Worm (Caenorhabditis elegans) whole organism, L3 larva: ENCODE measurements around the gene che-11.
"Not testable (repeated sequence)": the region's sequence is repeated elsewhere in the genome, so short reads cannot be mapped to it uniquely, and the experiment has no call there.

ENCODE experiments used
- aly-2 ChIP-seq: fragments of 150-350 bp; optimal IDR thresholded peaks from 2 replicates; lab custom pipeline; 2014; ENCODE audit warnings: missing biosample characterization, missing genetic modification characterization
- ama-1 ChIP-seq: fragments of 150-350 bp; optimal IDR thresholded peaks from 2 replicates; lab custom pipeline; 2018
- egl-27 ChIP-seq: sonication (generic microtip); optimal IDR thresholded peaks from 4 replicates; lab custom pipeline; 2017; ENCODE audit warnings: missing biosample characterization, missing genetic modification reagents, missing genetic modification characterization
- egl-5 ChIP-seq: fragments of 150-350 bp; optimal IDR thresholded peaks from 2 replicates; lab custom pipeline; 2017; ENCODE audit warnings: missing biosample characterization, missing genetic modification reagents, missing genetic modification characterization, inconsistent platforms
- pha-4 ChIP-seq: fragments of 150-350 bp; optimal IDR thresholded peaks from 2 replicates; lab custom pipeline; 2014; ENCODE audit warnings: missing biosample characterization, missing genetic modification reagents, missing genetic modification characterization
- snpc-4 ChIP-seq: fragments of 150-350 bp; optimal IDR thresholded peaks from 2 replicates; lab custom pipeline; 2014; ENCODE audit warnings: missing biosample characterization, missing genetic modification characterization
- ztf-4 ChIP-seq: fragments of 150-350 bp; optimal IDR thresholded peaks from 2 replicates; lab custom pipeline; 2014; ENCODE audit warnings: missing biosample characterization, missing genetic modification characterization

DNA sequence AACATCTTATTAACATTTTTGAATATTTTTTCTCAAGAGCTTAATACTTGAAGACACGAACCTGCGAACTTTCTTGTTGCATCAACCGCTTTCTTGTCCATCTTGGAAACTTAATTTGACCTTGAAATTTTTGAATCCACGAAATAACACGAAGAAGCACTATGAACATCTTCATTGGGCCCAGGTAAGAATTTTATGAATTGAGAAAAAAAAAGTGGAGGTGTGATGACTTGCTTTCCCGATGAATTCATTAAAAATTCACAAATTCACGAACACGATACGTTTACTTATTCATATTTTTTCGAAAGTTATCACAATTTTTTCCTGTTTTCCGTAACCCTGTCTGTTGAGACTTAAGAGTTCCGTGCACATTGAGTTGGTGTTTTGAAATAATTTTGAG lies 19.8 kb downstream of the che-11 start, which contains the start of gene C27A7.6:
- TF ChIP-seq egl-27 (tag; lab: Kevin White, UChicago); aly-2 (tag; lab: Kevin White, UChicago); ztf-4 (tag; lab: Kevin White, UChicago); egl-5; ama-1; pha-4; snpc-4 (tag; lab: Kevin White, UChicago): not testable (repeated sequence)
